Worm (Caenorhabditis elegans) whole organism, young adult: ENCODE results near the gene T23B7.3.

ENCODE experiments used
- ZK185.1 ChIP-seq: sonication (generic microtip); optimal IDR thresholded peaks from 2 replicates; lab custom pipeline; 2016; ENCODE audit warnings: mild to moderate bottlenecking, missing genetic modification characterization, missing compliant biosample characterization; ENCODE audit not compliant: poor library complexity, severe bottlenecking
- lin-26 ChIP-seq: fragments of 200-800 bp; sonication (Bioruptor generic); IDR thresholded peaks from 2 replicates; pipeline ENCODE4 v1.3.6; 2022; ENCODE audit warnings: missing genetic modification reagents, missing genetic modification characterization, missing compliant biosample characterization
- pha-4 ChIP-seq: fragments of 150-350 bp; sonication (generic microtip); optimal IDR thresholded peaks from 2 replicates; lab custom pipeline; 2014; ENCODE audit warnings: missing biosample characterization, missing genetic modification reagents, missing genetic modification characterization
- snpc-4 ChIP-seq, 5 experiments: fragments of 150-350 bp in 1 of 5; sonication (generic microtip) in 4 of 5; optimal IDR thresholded peaks; 2 replicates each; lab custom pipeline; 2014 to 2018; ENCODE audit warnings: missing genetic modification characterization in 5 of 5, missing biosample characterization in 3 of 5, antibody characterized with exemption in 2 of 5, mild to moderate bottlenecking in 2 of 5, missing compliant biosample characterization in 2 of 5, missing genotype in 2 of 5, moderate library complexity in 2 of 5, missing genetic modification reagents in 1 of 5
- unc-62 ChIP-seq: fragments of 150-350 bp; optimal IDR thresholded peaks from 2 replicates; lab custom pipeline; 2014; ENCODE audit warnings: missing biosample characterization, missing genetic modification reagents, missing genetic modification characterization
- xnd-1 ChIP-seq: sonication (generic microtip); optimal IDR thresholded peaks from 2 replicates; lab custom pipeline; 2016; ENCODE audit warnings: missing genotype, missing genetic modification reagents, missing genetic modification characterization, missing compliant biosample characterization
- ztf-22 ChIP-seq: fragments of 200-800 bp; sonication (Bioruptor generic); optimal IDR thresholded peaks from 2 replicates; lab custom pipeline; 2018; ENCODE audit warnings: mild to moderate bottlenecking, missing genetic modification characterization, moderate library complexity, missing compliant biosample characterization

DNA sequence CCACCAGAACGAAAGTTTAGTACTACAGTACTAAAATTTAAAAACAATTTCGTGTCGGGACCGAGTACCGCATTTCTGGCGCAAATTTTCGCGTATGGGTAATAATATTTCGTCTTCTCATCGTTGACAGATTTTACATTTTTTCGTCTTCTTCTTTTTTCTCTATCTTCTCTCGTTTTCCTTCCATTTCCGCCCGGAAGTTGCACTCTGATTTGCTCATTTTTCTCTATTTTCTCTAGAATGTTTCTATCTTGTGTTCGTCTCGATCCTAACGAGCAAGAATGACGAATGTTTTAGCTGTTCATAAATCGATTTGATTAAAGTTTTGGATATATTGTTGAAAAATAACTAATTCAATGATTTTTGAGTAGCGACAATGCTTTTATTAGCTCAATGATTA lies 5.5 kb downstream of the T23B7.3 start:
- TF ChIP-seq lin-26 (GFP tag; lab: Robert Waterston, UW) (no peak), ZK185.1 (no peak), unc-62 (GFP tag; lab: Kevin White, UChicago) (no peak), snpc-4 (GFP tag; optimal IDR thresholded peaks at IDR 0.05; lab: Kevin White, UChicago) (no peak), snpc-4 (tag; optimal IDR thresholded peaks at IDR 0.05; lab: Kevin White, UChicago) (no peak), ztf-22 (GFP tag; lab: Kevin White, UChicago) (no peak), pha-4 (no peak), xnd-1 (no peak)
